Worm (Caenorhabditis elegans): ENCODE data around the gene srw-11.

The srw-11 gene

ce11 chrV:15274757-15275156, 34.6 kb upstream of the srw-11 start, which contains the start of gene srw-16:
Gene srw-16, minus strand, starts transcription at chrV:15274857.
- no peak for TF ChIP-seq arid-1 (GFP tag; conservative IDR thresholded peaks at IDR 0.05)
- no peak for TF ChIP-seq nhr-48 (tag; optimal IDR thresholded peaks at IDR 0.05)
- no peak for TF ChIP-seq daf-8 (GFP tag; IDR thresholded peaks at IDR 0.05)
- TF ChIP-seq mdl-1 (tag; optimal IDR thresholded peaks at IDR 0.05), result no peak
- TF ChIP-seq daf-12 (tag; optimal IDR thresholded peaks at IDR 0.05), result no peak
- TF ChIP-seq gei-8 (GFP tag; optimal IDR thresholded peaks at IDR 0.05), result no peak
- TF ChIP-seq mdt-29 (GFP tag; IDR thresholded peaks at IDR 0.05), result no peak
- no peak for TF ChIP-seq ceh-28 (tag; optimal IDR thresholded peaks at IDR 0.05)

- TF ChIP-seq aha-1 (tag), result peak; percentile 65
- TF ChIP-seq F37D6.2 (tag; optimal IDR thresholded peaks at IDR 0.05), result no peak
These were observed 32.1 kb upstream of the srw-11 start, which contains the start of gene T10H4.4 for ce11 chrV:15272263-15272662. Gene T10H4.4, minus strand, starts transcription at chrV:15272363.

ce11 chrV:15268302-15268701, 28.2 kb upstream of the srw-11 start, which contains the start of gene srw-22:
Gene srw-22, plus strand, starts transcription at chrV:15268602.
- peak in 1 of 2 experiments; percentile 56 for TF ChIP-seq unc-62 (GFP tag; optimal IDR thresholded peaks at IDR 0.05 in 1 of 2)
- TF ChIP-seq unc-62 (tag; optimal IDR thresholded peaks at IDR 0.05), result no peak
- no peak for TF ChIP-seq R02D3.7 (tag; optimal IDR thresholded peaks at IDR 0.05)
- TF ChIP-seq aha-1 (tag), result no peak
- TF ChIP-seq mdl-1 (tag; optimal IDR thresholded peaks at IDR 0.05), result no peak
- no peak for TF ChIP-seq mxl-2 (GFP tag; conservative IDR thresholded peaks at IDR 0.05)
- TF ChIP-seq ceh-82 (tag; optimal IDR thresholded peaks at IDR 0.05), result no peak

ce11 chrV:15267405-15267804, 27.3 kb upstream of the srw-11 start, which contains the start of gene T10H4.13:
Gene T10H4.13, minus strand, starts transcription at chrV:15267505.
- no peak for TF ChIP-seq fkh-10 (GFP tag; optimal IDR thresholded peaks at IDR 0.05)
- TF ChIP-seq vab-7 (GFP tag; IDR thresholded peaks at IDR 0.05), result no peak
- no peak for TF ChIP-seq ceh-62 (tag; optimal IDR thresholded peaks at IDR 0.05)
- TF ChIP-seq tag-97 (GFP tag; IDR thresholded peaks at IDR 0.05), result no peak
- TF ChIP-seq fos-1 (tag; optimal IDR thresholded peaks at IDR 0.05), result no peak
- TF ChIP-seq nhr-28 (tag; optimal IDR thresholded peaks at IDR 0.05), result no peak
- TF ChIP-seq ceh-44 (GFP tag; IDR thresholded peaks at IDR 0.05), result no peak
- TF ChIP-seq lim-7 (GFP tag; IDR thresholded peaks at IDR 0.05), result no peak
- no peak for TF ChIP-seq lin-38 (GFP tag; IDR thresholded peaks at IDR 0.05)
- no peak for TF ChIP-seq nhr-41 (GFP tag; IDR thresholded peaks at IDR 0.05)
- no peak for TF ChIP-seq zip-11 (GFP tag; IDR thresholded peaks at IDR 0.05)
- TF ChIP-seq zag-1 (tag; optimal IDR thresholded peaks at IDR 0.05), result no peak
- TF ChIP-seq daf-12 (tag; optimal IDR thresholded peaks at IDR 0.05), result no peak
- no peak for TF ChIP-seq F37D6.2 (tag; optimal IDR thresholded peaks at IDR 0.05)

- TF ChIP-seq zfp-3 (GFP tag; conservative IDR thresholded peaks at IDR 0.05) (no peak), zag-1 (tag; optimal IDR thresholded peaks at IDR 0.05) (no peak), ama-1 (optimal IDR thresholded peaks at IDR 0.05) (no peak), tag-97 (GFP tag; IDR thresholded peaks at IDR 0.05) (no peak), ztf-11 (tag; optimal IDR thresholded peaks at IDR 0.05) (no peak), snpc-4 (tag; optimal IDR thresholded peaks at IDR 0.05) (no peak), madf-9 (GFP tag; conservative IDR thresholded peaks at IDR 0.05) (no peak), ceh-20 (GFP tag; IDR thresholded peaks at IDR 0.05) (no peak), hlh-30 (tag; optimal IDR thresholded peaks at IDR 0.05; ENCODE audit: insufficient read depth) (no peak), nhr-48 (tag; optimal IDR thresholded peaks at IDR 0.05) (no peak), ZK546.5 (tag; optimal IDR thresholded peaks at IDR 0.05) (no peak), attf-4 (tag; optimal IDR thresholded peaks at IDR 0.05) (no peak), mep-1 (tag; optimal IDR thresholded peaks at IDR 0.05) (no peak)
These were observed 25.7 kb upstream of the srw-11 start, which contains the start of gene M01B2.13 for ce11 chrV:15265814-15266213. Gene M01B2.13, minus strand, starts transcription at chrV:15265914.

All from whole organism, L4 larva.